Fruit fly (Drosophila melanogaster): ENCODE data around the gene tal-AA.

The tal-AA gene

DNA sequence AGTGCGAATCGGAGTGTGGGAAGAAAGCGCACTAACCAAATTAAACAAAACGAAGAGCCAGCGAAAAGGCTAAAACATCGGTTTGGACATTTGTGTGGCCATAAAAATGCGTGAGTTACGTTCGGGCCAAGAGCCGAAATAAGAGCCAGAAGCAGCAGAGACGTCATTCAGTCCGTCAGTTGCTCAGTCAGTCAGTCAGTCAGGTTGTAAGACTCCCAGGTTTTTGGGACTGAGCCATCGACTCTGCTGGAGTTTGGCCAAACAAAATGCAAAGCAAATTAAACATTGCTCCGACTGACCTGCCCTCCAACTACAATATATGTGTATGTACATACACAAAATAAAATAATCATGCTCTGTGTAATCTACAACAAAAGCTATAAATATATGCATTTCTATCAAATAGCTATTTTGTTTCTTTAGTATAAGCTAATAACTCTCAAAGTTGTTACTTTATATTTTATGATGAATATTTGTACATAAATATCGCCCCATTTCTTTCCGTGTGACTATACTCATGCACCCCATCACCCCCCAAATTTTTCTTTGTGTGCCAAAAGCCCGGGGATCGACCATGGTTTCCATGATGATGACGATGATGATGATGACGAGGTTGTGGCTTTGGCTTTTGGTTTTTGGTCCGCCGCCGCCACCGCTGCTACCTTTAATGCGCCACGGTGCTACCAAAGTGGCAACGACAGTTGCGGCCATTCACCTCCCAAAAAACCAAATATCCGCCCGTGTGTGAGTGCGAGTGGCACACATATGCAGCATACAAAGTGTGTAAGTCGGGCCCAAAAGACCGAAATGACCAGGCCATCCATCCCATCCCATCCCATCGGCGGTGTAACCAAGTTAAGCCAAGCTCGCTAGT, 19.6 kb upstream of the tal-AA start:
- no peak for TF ChIP-seq CG17801 (GFP tag; optimal IDR thresholded peaks at IDR 0.05; ENCODE audit: partially characterized antibody)

DNA sequence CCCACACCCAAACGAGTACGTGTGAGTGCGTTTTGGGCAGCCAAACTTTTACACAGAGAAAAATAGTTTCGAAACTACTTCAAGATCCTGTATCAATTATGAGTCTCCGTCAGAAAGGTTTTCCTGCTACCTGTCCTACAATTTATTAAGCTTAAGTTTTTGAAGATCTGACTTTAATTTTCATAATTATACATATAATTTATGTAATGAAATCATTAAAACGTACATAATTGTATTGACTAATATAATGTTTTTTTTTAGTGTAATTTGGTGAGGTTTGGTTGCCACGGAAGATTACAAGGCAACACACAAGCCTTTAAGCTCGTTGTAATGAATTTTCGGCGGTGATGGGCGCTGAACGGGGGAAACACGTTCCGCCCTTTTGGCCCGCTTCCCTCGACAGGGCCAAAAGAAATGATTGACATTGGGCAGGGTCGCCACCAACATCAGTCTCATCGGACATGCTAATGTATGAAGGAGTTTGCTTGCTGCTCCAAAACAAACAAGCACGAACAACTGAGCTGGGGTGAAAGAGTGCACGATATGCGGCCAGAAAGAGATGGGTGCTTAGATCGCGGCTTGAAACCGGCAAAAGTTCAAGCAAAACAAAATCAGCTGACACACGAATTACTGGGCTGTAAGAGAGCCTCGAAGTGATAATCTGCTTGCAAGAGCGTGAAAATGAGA, 18.8 kb upstream of the tal-AA start:
- TF ChIP-seq CG17801 (GFP tag; optimal IDR thresholded peaks at IDR 0.05; ENCODE audit: partially characterized antibody): no peak

DNA sequence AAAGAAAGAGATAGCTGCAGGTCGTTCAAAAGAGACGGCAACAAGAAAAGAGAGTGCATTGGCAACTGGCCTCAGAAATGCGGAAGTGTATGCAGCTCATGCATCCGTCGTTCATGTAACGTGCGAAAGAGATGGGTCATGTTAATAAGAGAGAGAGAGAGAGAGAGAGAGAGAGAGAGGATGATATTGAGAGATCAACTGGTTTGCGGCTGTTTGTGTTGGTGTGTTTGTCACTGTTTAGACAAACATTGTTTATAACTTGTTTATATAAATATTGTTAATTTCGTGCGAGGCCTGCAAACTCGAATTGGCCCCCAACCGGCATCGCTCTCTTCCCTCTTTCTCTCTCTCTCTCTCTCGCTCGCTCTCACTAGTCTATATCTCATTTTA, 18.2 kb upstream of the tal-AA start:
- no peak for TF ChIP-seq CG17801 (GFP tag; optimal IDR thresholded peaks at IDR 0.05; ENCODE audit: partially characterized antibody)

DNA sequence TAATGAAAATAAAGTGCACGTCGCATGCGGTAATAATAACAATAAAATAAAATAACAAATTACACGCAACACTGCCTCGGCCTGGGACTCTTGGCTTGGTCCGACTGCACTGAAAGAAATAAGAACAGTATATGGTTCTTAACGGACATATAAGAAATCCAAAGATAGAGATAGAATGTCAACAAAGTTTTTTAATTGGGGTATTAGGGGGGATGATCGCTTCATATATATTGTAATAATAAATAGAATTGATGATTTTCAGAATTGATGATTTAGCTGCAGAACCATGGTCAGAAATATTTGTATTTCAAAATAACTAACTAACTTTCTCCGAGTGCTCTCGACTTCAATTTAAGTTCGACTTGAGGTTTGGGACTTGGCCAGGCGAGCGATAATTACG, 16.8 kb upstream of the tal-AA start:
- no peak for TF ChIP-seq CG17801 (GFP tag; optimal IDR thresholded peaks at IDR 0.05; ENCODE audit: partially characterized antibody)

DNA sequence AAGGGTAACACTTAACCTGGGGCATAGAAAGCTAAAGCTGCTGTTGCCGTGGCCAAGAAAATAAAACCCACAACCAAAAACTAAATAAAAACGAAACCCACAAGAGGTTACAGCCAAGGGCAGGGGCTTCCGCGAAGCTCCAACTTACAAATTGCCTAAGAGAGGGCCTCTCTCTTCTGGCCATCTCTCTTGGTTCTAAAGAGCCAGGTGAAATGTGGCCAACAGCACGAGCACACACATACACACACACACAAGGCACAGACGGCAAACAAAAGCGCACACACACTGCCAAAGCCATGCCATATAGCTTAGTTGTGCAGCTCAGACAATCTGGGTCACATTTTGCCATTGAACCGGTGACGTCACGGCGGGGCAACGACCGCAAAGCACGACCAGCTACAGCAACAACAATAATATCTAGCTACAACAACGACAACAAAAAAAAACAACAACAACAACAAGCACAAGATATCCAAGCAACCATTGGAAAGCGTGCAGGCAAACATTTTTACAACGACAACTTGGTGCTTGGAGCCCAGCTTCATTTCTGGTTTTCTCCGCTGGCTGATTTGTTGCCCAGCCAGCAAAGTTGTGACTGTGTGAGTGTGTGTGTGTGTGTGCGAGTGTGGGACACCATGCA, 16.2 kb upstream of the tal-AA start:
- no peak for TF ChIP-seq CG17801 (GFP tag; optimal IDR thresholded peaks at IDR 0.05; ENCODE audit: partially characterized antibody)

DNA sequence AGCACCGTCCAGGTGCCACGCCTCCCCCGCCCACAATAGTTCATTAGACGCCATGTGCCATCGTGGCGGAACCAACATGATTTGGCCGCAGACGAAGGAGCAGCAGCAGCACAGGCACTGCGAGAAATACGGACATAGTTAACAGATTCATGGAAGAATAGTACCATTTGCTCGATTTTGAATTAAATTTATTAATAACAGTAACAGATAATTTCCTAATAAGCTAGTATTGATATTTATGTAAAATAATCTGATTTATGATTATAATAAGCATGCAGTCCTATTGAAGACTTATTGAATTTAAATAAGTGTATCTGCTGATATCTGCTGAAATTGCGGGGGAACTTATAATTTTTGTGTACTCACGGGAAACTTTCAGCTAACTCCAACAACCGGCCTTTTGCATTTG, 15.6 kb upstream of the tal-AA start:
- no peak for TF ChIP-seq CG17801 (GFP tag; optimal IDR thresholded peaks at IDR 0.05; ENCODE audit: partially characterized antibody)

DNA sequence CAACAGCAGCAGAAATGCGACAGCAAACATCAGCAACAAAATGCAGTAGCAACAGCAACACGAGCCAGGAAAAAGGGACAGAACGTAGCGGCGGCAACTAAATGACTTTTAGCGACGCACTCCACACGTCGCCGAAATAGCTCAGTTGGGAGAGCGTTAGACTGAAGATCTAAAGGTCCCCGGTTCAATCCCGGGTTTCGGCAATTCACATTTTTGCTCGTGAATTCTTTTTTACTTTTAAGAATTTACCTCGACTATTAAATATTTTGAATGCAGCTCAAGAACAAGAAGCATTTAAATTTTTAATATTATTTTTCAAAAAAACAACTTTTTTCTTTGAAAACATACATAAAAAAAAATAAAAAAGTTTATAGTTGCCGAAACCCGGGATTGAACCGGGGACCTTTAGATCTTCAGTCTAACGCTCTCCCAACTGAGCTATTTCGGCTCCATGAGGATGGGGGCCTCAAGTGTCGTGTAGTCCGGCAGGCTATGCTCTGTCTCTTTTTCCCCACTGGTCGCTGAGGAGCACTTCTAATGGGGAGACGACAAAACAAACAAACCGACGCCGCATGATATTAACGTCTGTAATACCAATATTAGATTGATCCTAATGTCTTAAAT, 15.0 kb upstream of the tal-AA start:
- TF ChIP-seq CG17801 (GFP tag; optimal IDR thresholded peaks at IDR 0.05; ENCODE audit: partially characterized antibody): no peak

DNA sequence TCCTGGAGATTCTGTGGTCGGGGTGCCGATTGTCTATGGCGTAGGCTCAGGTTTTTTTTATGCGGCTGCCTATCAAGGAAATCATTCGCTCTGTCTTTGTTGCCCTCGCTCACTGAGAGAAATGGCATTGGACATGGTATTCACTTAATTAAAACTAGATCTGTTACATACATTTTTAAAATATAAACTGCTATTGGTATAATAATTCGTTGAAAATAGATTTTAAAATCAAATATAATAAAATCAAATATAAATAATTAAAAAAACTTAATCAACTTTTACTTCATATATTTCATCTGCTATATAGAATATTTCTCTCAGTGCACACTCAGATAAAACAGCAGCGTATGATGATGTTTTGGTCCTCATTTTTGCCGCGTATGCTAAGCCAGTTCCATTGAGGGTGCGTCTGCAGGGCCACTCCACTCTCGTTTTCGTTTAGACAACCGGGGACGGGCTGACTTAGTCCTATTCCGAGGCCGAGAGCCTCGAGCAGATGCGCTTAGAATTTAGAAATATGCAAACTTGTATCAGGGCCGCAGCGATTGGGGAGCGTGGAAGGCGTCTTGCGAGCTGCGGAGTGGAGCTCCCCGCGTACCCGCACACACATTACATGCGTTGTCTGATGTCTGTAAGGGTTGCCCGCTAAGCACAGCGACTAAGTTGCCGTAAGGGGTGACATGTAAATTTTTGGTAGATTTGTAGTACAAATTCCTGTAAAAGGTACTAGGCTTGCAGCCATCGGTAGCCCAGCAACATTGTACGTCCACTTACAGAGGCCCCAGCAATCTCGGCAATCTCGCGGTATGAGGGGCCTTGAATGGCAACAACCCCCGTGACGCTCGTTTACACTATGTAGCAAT, 13.1 kb upstream of the tal-AA start:
- TF ChIP-seq CG17801 (GFP tag; optimal IDR thresholded peaks at IDR 0.05; ENCODE audit: partially characterized antibody): no peak

DNA sequence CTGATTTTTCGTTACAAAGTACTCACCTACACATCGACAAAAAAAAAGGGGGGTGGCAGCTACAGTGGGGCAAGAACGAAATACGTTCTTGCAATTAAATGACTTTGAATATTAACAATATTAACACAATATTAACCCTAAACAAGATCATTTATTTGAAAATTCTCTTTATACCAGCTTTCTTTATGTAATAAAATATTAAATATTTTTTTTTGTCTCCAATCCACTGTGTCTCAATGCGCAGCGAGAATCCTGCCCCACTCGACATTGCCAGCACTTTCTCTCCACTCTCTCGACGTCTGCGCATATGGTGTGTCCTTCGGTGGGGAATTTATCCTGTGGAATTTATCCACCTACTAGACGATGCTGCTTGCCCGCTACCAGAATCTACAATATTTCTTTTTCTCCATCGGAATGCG, 12.5 kb upstream of the tal-AA start:
- TF ChIP-seq CG17801 (GFP tag; optimal IDR thresholded peaks at IDR 0.05; ENCODE audit: partially characterized antibody): no peak

DNA sequence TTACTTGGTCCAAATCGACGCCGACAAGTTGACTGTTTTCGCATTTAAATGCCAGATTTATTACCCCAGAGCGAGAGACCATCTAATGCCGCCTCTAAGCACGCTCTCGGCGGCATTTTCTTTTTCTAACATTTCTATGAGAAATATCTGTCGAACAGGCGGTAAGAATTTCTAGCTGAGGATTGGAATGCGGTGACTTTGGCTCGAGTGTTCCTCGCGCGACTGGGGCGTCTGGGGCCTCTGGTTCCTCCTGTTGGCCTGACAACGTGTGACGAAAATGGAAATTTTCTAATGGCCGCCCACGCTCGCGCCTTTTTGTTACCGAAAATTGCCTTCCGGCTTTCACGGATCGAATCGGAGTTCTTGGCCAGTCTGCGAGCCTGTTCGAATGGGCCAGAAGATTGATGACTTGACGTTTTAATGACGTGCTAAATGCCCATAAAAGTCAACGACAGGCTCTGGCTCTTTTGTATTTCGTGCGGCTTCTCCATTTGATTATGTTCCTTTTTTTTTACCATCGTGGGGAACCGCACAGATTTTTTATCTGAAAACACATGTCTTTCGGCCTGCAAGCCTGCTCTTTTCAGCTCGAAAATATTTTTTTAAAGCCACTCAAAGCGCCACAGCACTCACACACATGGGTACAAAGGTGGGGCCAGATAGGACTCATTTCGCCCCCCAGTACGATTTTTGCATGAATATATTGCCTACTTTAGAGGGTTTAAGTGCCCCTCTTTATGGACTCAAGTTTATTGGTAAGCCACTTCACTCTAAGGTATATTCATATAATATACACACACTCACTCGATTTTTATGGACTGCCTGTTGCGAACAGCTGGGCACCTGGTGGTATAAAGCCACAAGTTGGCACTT, 11.5 kb upstream of the tal-AA start:
- TF ChIP-seq CG17801 (GFP tag; optimal IDR thresholded peaks at IDR 0.05; ENCODE audit: partially characterized antibody): no peak

DNA sequence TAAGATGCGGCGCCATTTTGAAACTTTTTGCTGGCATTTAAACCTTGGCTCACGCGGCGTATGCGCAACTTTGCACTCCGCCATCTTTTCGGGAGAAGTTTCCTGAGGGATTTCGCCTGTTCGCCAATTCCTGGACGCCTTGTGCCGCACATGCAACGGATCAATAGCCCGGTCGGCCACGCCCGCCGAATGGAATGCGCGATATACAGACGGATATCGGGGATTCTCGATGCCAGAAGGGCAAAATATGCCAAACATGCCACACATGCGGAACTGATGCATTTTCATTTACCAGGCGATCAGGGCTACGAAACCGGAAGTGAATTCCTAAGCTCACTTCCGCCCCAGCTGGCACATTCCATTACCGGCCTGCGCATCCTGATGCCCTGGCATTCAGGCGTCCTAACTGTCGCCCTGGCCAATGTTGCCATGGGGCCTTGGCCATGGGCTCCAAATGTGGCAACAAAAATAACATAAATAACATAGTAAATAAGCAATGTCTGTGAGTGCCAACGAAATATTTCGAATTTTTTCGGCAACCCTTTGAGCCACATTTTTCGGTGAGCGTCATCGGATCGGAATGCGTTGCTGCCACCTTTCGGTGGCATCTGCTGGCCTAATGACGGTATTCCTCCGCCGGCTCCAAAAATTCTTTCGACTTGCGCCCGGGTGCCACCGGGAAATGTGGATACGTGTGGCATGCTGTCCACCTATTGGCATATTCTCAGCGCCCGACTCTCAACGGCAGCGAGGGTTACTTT, 10.7 kb upstream of the tal-AA start:
- TF ChIP-seq CG17801 (GFP tag; optimal IDR thresholded peaks at IDR 0.05; ENCODE audit: partially characterized antibody): no peak

DNA sequence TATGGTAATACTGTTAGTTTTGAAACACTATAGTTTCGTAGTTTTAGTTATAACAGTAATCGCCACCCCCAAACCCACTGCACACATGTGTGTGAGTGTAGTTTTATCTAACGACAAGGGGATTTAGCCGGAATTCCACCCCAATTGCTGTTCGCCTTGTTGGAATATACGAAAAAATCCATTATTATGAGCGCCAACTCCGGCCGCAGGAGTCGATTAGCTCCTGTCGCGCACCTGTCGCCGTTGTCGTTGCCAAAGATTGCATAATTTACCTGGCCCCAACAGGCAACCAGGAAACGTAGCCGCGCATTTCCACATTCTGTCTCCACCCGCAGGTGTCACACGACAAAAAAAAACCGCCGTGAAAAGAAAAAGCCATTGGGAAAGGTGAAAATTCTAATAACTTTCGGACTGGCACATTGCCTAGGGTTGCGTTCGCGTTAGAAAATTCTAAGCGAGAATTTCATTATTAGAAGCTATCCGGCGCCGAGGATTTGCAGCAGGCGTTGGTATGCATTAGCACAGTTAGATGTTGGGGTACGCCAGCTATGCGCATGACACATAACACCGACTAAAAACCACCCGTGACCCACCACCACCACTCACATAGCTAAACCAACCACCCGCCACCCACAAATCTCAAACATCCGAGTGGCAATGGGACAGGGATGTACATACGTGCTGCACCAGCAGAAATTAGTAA, 9.6 kb upstream of the tal-AA start:
- no peak for TF ChIP-seq CG17801 (GFP tag; optimal IDR thresholded peaks at IDR 0.05; ENCODE audit: partially characterized antibody)

Measured in ovary, adult (tissue).